Fruit fly (Drosophila melanogaster) whole organism, embryonic: ENCODE data around the gene Vps4.

ENCODE experiments used
- Awh ChIP-seq: fragments of 200-800 bp; sonication (Bioruptor generic); IDR thresholded peaks from 2 replicates; pipeline ENCODE4, ENCODE4 v1.3.6; 2022; ENCODE audit warnings: missing biosample characterization, missing genetic modification characterization
- BEAF-32 ChIP-seq: fragments of 200-800 bp; sonication (Bioruptor generic); optimal IDR thresholded peaks from 3 replicates; lab custom pipeline; 2017; ENCODE audit warnings: missing biosample characterization, missing genetic modification characterization, mild to moderate bottlenecking, moderate library complexity, missing genetic modification reagents
- Bgb ChIP-seq: fragments of 200-800 bp; sonication (Bioruptor generic); IDR thresholded peaks from 2 replicates; pipeline ENCODE4 v1.3.6; 2022; ENCODE audit warnings: missing biosample characterization, missing genetic modification characterization; ENCODE audit not compliant: partially characterized antibody
- Blimp-1 ChIP-seq: fragments of 200-800 bp; sonication (Bioruptor generic); optimal IDR thresholded peaks from 3 replicates; lab custom pipeline; 2018; ENCODE audit warnings: missing biosample characterization, missing genetic modification characterization, mild to moderate bottlenecking, moderate library complexity, missing genetic modification reagents
- CG10267 ChIP-seq: fragments of 200-800 bp; sonication (Bioruptor generic); optimal IDR thresholded peaks from 2 replicates; lab custom pipeline; 2018; ENCODE audit warnings: missing biosample characterization, mild to moderate bottlenecking, missing genetic modification characterization, moderate library complexity
- CG11696 ChIP-seq: fragments of 200-800 bp; sonication (Bioruptor generic); IDR thresholded peaks from 2 replicates; pipeline ENCODE4 v1.3.6; 2022; ENCODE audit warnings: missing biosample characterization, missing genetic modification characterization
- CG12391 ChIP-seq: fragments of 200-800 bp; sonication (Bioruptor generic); optimal IDR thresholded peaks from 3 replicates; lab custom pipeline; 2018; ENCODE audit warnings: missing biosample characterization, mild to moderate bottlenecking, missing genetic modification characterization, moderate library complexity
- CG12659 ChIP-seq: fragments of 200-800 bp; sonication (Bioruptor generic); optimal IDR thresholded peaks from 3 replicates; lab custom pipeline; 2017; ENCODE audit warnings: mild to moderate bottlenecking, missing biosample characterization, missing genetic modification reagents, missing genetic modification characterization
- CG14710 ChIP-seq: fragments of 200-800 bp; sonication (Bioruptor generic); optimal IDR thresholded peaks from 3 replicates; lab custom pipeline; 2019; ENCODE audit warnings: missing biosample characterization, mild to moderate bottlenecking, missing genetic modification characterization, moderate library complexity
- CG1529 ChIP-seq: fragments of 200-800 bp; sonication (Bioruptor generic); optimal IDR thresholded peaks from 3 replicates; lab custom pipeline; 2018; ENCODE audit warnings: missing biosample characterization, missing genetic modification characterization
- CG16813 ChIP-seq: fragments of 200-800 bp; sonication (Bioruptor generic); IDR thresholded peaks from 3 replicates; pipeline ENCODE4 v1.3.6; 2022; ENCODE audit warnings: missing biosample characterization, missing genetic modification characterization; ENCODE audit not compliant: partially characterized antibody
- CG17361 ChIP-seq: fragments of 200-800 bp; sonication (Bioruptor generic); IDR thresholded peaks from 3 replicates; pipeline ENCODE4 v1.3.6; 2022; ENCODE audit warnings: missing biosample characterization, missing genetic modification characterization
- CG17568 ChIP-seq: fragments of 200-800 bp; sonication (Bioruptor generic); optimal IDR thresholded peaks from 2 replicates; lab custom pipeline; 2018; ENCODE audit warnings: missing biosample characterization, mild to moderate bottlenecking, missing genetic modification characterization, moderate library complexity
- CG1832 ChIP-seq: fragments of 200-800 bp; sonication (Bioruptor generic); optimal IDR thresholded peaks from 2 replicates; lab custom pipeline; 2017; ENCODE audit warnings: missing biosample characterization, mild to moderate bottlenecking, missing genetic modification characterization, inconsistent platforms
- CG2116 ChIP-seq: fragments of 200-800 bp; sonication (Bioruptor generic); optimal IDR thresholded peaks from 3 replicates; lab custom pipeline; 2018; ENCODE audit warnings: missing biosample characterization, mild to moderate bottlenecking, missing genetic modification characterization
- CG2129 ChIP-seq: fragments of 200-800 bp; sonication (Bioruptor generic); IDR thresholded peaks from 2 replicates; pipeline ENCODE4 v1.3.6; 2022; ENCODE audit warnings: missing biosample characterization, missing genetic modification characterization; ENCODE audit not compliant: partially characterized antibody
- CG2875 ChIP-seq: fragments of 200-800 bp; sonication (Bioruptor generic); optimal IDR thresholded peaks from 2 replicates; lab custom pipeline; 2017; ENCODE audit warnings: missing biosample characterization, mild to moderate bottlenecking, missing genetic modification characterization, missing genetic modification reagents
- CG31441 ChIP-seq: fragments of 200-800 bp; sonication (Bioruptor generic); IDR thresholded peaks from 2 replicates; pipeline ENCODE4 v1.3.6; 2022; ENCODE audit warnings: missing biosample characterization, missing genetic modification characterization
- CG7372 ChIP-seq: fragments of 200-800 bp; sonication (Bioruptor generic); IDR thresholded peaks from 2 replicates; pipeline ENCODE4 v1.3.6; 2022; ENCODE audit warnings: missing biosample characterization, missing genetic modification characterization
- D19B ChIP-seq: fragments of 200-800 bp; sonication (Bioruptor generic); optimal IDR thresholded peaks from 2 replicates; lab custom pipeline; 2017; ENCODE audit warnings: missing biosample characterization, mild to moderate bottlenecking, missing genetic modification characterization
- Dip2 ChIP-seq: fragments of 200-800 bp; sonication (Bioruptor generic); IDR thresholded peaks from 2 replicates; pipeline ENCODE4 v1.3.6; 2022; ENCODE audit warnings: missing biosample characterization, missing genetic modification characterization
- Dip3 ChIP-seq: fragments of 200-800 bp; sonication (Bioruptor generic); optimal IDR thresholded peaks from 3 replicates; lab custom pipeline; 2016; ENCODE audit warnings: missing biosample characterization, missing genetic modification characterization
- H2.0 ChIP-seq: fragments of 200-800 bp; sonication (Bioruptor generic); IDR thresholded peaks from 2 replicates; pipeline ENCODE4 v1.3.6; 2022; ENCODE audit warnings: missing biosample characterization, missing genetic modification characterization
- MBD-R2 ChIP-seq: fragments of 200-800 bp; sonication (Bioruptor generic); IDR thresholded peaks from 2 replicates; pipeline ENCODE4 v1.3.6; 2022; ENCODE audit warnings: missing biosample characterization, missing genetic modification characterization
- Max ChIP-seq: fragments of 200-800 bp; sonication (Bioruptor generic); optimal IDR thresholded peaks from 2 replicates; lab custom pipeline; 2016; ENCODE audit warnings: missing biosample characterization, mild to moderate bottlenecking, missing genetic modification characterization
- Med ChIP-seq: fragments of 200-800 bp; sonication (Bioruptor generic); peaks from one replicate; lab custom pipeline; 2016; ENCODE audit warnings: missing biosample characterization, missing genetic modification characterization, mild to moderate bottlenecking, inconsistent platforms, moderate library complexity
- Meics ChIP-seq: fragments of 200-800 bp; sonication (Bioruptor generic); optimal IDR thresholded peaks from 2 replicates; lab custom pipeline; 2017; ENCODE audit warnings: missing biosample characterization, mild to moderate bottlenecking, missing genetic modification characterization
- Sin3A ChIP-seq: fragments of >200 bp; optimal IDR thresholded peaks from 2 replicates; lab custom pipeline; 2018
- bbx ChIP-seq: fragments of 200-800 bp; sonication (Bioruptor generic); IDR thresholded peaks from 2 replicates; pipeline ENCODE4 v1.3.6; 2022; ENCODE audit warnings: missing biosample characterization, missing genetic modification characterization; ENCODE audit not compliant: partially characterized antibody
- bowl ChIP-seq: fragments of 200-800 bp; sonication (Bioruptor generic); IDR thresholded peaks from 2 replicates; pipeline ENCODE4 v1.3.6; 2022; ENCODE audit warnings: missing biosample characterization, missing genetic modification characterization
- cg ChIP-seq: fragments of 200-800 bp; sonication (Bioruptor generic); optimal IDR thresholded peaks from 3 replicates; lab custom pipeline; 2019; ENCODE audit warnings: missing biosample characterization, mild to moderate bottlenecking, missing genetic modification characterization, moderate library complexity
- gfzf ChIP-seq: fragments of 200-800 bp; sonication (Bioruptor generic); optimal IDR thresholded peaks from 2 replicates; lab custom pipeline; 2016; ENCODE audit warnings: missing biosample characterization, mild to moderate bottlenecking, missing genetic modification characterization, moderate library complexity
- gt ChIP-seq: fragments of 200-800 bp; sonication (Bioruptor generic); IDR thresholded peaks from 2 replicates; pipeline ENCODE4 v1.3.6; 2022; ENCODE audit warnings: missing biosample characterization, missing genetic modification characterization
- her ChIP-seq: fragments of 200-800 bp; sonication (Bioruptor generic); optimal IDR thresholded peaks from 2 replicates; lab custom pipeline; 2016; ENCODE audit warnings: missing biosample characterization, missing genetic modification characterization
- kay ChIP-seq: fragments of 200-800 bp; sonication (Bioruptor generic); optimal IDR thresholded peaks from 2 replicates; lab custom pipeline; 2016; ENCODE audit warnings: missing biosample characterization, missing genetic modification characterization
- lilli ChIP-seq: fragments of 200-800 bp; sonication (Bioruptor generic); optimal IDR thresholded peaks from 3 replicates; lab custom pipeline; 2016; ENCODE audit warnings: missing biosample characterization, missing genetic modification characterization
- nom ChIP-seq: fragments of 200-800 bp; sonication (Bioruptor generic); optimal IDR thresholded peaks from 2 replicates; lab custom pipeline; 2017; ENCODE audit warnings: missing biosample characterization, missing genetic modification characterization, mild to moderate bottlenecking, moderate library complexity, missing genetic modification reagents
- pzg ChIP-seq: fragments of 200-800 bp; sonication (Bioruptor generic); optimal IDR thresholded peaks from 3 replicates; lab custom pipeline; 2018; ENCODE audit warnings: missing biosample characterization, mild to moderate bottlenecking, missing genetic modification characterization, moderate library complexity
- rib ChIP-seq: fragments of 200-800 bp; sonication (Bioruptor generic); IDR thresholded peaks from 2 replicates; pipeline ENCODE4 v1.3.6; 2022; ENCODE audit warnings: missing biosample characterization, missing genetic modification characterization
- row ChIP-seq: fragments of 200-800 bp; sonication (Bioruptor generic); IDR thresholded peaks from 3 replicates; pipeline ENCODE4 v1.3.6; 2022; ENCODE audit warnings: missing biosample characterization, missing genetic modification characterization
- sens-2 ChIP-seq: fragments of 200-800 bp; sonication (Bioruptor generic); IDR thresholded peaks from 2 replicates; pipeline ENCODE4 v1.3.6; 2022; ENCODE audit warnings: missing biosample characterization, missing genetic modification characterization
- slp2 ChIP-seq: fragments of 200-800 bp; sonication (Bioruptor generic); optimal IDR thresholded peaks from 2 replicates; lab custom pipeline; 2016; ENCODE audit warnings: missing biosample characterization, missing genetic modification characterization
- sqz ChIP-seq: fragments of 200-800 bp; sonication (Bioruptor generic); optimal IDR thresholded peaks from 3 replicates; lab custom pipeline; 2018; ENCODE audit warnings: missing biosample characterization, mild to moderate bottlenecking, missing genetic modification characterization
- stwl ChIP-seq: fragments of 200-800 bp; sonication (Bioruptor generic); optimal IDR thresholded peaks from 3 replicates; lab custom pipeline; 2018; ENCODE audit warnings: missing biosample characterization, mild to moderate bottlenecking, missing genetic modification characterization, moderate library complexity
- vnd ChIP-seq: fragments of 200-800 bp; sonication (Bioruptor generic); IDR thresholded peaks from 3 replicates; pipeline ENCODE4 v1.3.6; 2022; ENCODE audit warnings: missing biosample characterization, missing genetic modification characterization; ENCODE audit not compliant: partially characterized antibody

The Vps4 gene

DNA sequence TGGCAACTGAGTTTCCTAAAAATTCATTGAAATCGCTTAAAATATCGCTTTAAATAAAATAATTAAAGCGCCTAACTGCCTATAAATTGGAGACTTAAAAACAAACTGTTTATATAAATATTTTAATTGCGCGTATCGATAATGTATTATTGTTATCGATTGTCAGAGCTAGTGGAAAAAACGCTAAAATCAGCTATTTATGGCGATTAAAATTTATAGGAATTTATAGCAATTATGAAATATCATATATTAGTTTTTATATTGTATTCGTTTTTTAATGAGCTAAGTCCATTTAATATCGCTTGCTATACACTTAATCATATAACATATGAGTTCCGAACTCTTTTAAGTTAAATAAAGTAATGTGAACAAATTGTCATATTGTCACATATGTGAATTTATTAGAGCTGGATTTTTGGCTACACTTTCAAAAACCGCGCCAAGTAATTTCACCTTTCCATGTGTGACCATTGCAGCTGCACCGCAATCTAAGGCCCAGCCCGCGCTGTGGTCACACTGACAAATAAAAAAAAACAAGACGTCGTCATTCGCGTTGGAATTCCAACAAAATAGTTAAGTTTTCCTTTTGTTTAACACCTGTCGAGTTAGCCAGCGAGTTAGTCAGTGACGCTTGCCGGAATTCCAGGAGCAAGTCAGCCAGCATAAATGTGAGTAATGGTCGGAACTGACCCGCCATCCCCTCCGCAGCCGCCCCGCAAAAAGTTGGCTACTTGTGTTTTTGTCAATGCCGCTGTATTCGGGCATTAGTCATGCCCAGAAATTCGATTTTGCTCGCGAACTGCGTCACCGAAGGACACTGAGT, at the start of gene Vps4, which contains the start of gene CG7772 (continued):
- TF ChIP-seq CG17361 (GFP tag; lab: Robert Waterston, UW) (no peak), H2.0 (GFP tag; lab: Robert Waterston, UW) (no peak), CG2875 (GFP tag; lab: Kevin White, UChicago) (no peak), CG2116 (GFP tag; lab: Kevin White, UChicago) (peak; percentile 64), CG11696 (GFP tag; lab: Robert Waterston, UW) (no peak), CG17568 (GFP tag; lab: Kevin White, UChicago) (no peak), CG16813 (GFP tag; lab: Robert Waterston, UW) (0 out of 3 replicates have a peak, but pooled peaks have one; percentile 11), Bgb (GFP tag; lab: Robert Waterston, UW) (no peak), CG1529 (GFP tag; lab: Kevin White, UChicago) (no peak), her (no peak), kay (GFP tag; lab: Kevin White, UChicago) (peak; percentile 79), bbx (GFP tag; lab: Robert Waterston, UW) (no peak), Blimp-1 (GFP tag; lab: Kevin White, UChicago) (no peak), CG31441 (GFP tag; lab: Robert Waterston, UW) (0 out of 2 replicates have a peak, but pooled peaks have one; percentile 10), nom (GFP tag; lab: Kevin White, UChicago) (peak; percentile 23), BEAF-32 (GFP tag; lab: Kevin White, UChicago) (peak; percentile 63), Awh (no peak), CG7372 (GFP tag; lab: Robert Waterston, UW) (no peak), gt (GFP tag; lab: Robert Waterston, UW) (no peak), Dip2 (GFP tag; lab: Robert Waterston, UW) (no peak), rib (GFP tag; lab: Robert Waterston, UW) (no peak), CG1832 (no peak), Max (GFP tag; lab: Kevin White, UChicago) (no peak), CG12659 (GFP tag; lab: Kevin White, UChicago) (peak; percentile 37), cg (GFP tag; lab: Kevin White, UChicago) (no peak), Sin3A (lab: Kevin White, UChicago) (peak; percentile 29), gfzf (GFP tag; lab: Kevin White, UChicago) (peak; percentile 73), slp2 (GFP tag; lab: Kevin White, UChicago) (no peak), CG12391 (peak; percentile 1), sqz (GFP tag; lab: Kevin White, UChicago) (peak; percentile 87), pzg (GFP tag; lab: Kevin White, UChicago) (peak; percentile 52), lilli (no peak), CG14710 (peak; percentile 90), D19B (no peak), row (0 out of 3 replicates have a peak, but pooled peaks have one; percentile 22)

- TF ChIP-seq Meics (GFP tag; lab: Kevin White, UChicago) (no peak), Med (GFP tag; lab: Kevin White, UChicago) (peak; percentile 57), Dip3 (GFP tag; lab: Kevin White, UChicago) (no peak), stwl (peak; percentile 48), sens-2 (GFP tag; lab: Robert Waterston, UW) (no peak), CG10267 (tag; lab: Kevin White, UChicago) (peak; percentile 55), bowl (GFP tag; lab: Robert Waterston, UW) (0 out of 2 replicates have a peak, but pooled peaks have one; percentile 17), CG2129 (GFP tag; lab: Robert Waterston, UW) (no peak), vnd (GFP tag; lab: Robert Waterston, UW) (no peak), MBD-R2 (GFP tag; lab: Robert Waterston, UW) (peak; percentile 46)
Observed at dm6 chrX:17857809-17858208, 49.7 kb upstream of the Vps4 start.
